Fruit fly (Drosophila melanogaster): Measurements from ENCODE around the gene CG31676.

The CG31676 gene

DNA sequence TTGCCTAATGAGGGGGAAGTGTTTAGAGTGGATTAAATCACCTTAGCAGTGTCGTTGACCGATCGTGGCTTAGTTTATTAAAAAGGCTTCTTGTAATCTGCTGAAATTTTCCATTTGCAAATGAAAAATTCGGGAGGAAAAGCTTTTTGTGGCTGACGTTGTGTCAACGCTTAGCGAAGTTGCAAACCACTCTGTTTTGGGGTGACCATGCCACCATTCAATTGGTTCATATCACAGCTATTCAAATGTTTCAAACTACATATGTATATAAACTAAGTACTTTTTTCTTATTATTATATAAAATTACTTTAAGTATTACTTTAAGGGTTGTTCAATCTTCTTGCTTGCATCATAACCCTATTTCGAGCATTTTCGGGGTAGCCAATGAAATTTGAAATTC, 11.0 kb downstream of the CG31676 start:
- TF ChIP-seq CG17801 (GFP tag; optimal IDR thresholded peaks at IDR 0.05; ENCODE audit: partially characterized antibody), result no peak

DNA sequence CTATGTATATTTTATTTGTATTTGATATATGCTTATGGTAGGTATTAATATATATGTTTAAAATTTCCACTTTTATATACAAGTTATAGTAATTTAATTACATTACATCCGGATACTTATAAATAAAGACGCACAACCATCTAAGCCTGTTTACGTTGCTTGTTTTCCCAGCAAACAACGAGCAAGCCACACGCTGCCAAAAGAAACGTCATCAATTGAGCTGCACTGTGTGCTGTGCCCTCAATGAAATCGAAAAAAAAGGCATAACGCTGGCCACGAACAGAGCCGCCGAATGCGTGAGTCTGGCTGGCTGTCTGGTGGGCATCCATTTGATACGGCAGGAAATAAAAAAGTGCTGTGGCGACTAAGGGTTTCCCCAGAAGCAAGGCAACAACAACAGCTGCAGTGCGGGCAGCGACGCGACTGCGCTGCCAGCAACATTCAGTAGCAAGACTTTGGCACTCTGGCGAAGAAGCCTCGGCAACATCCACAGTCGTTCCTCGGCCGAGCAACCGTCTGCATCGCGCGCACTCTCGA, 11.6 kb downstream of the CG31676 start, which contains the start of gene twit:
Gene twit, plus strand, starts transcription at position 487 of the 537 bp plus-strand sequence.
- TF ChIP-seq CG17801 (GFP tag; optimal IDR thresholded peaks at IDR 0.05; ENCODE audit: partially characterized antibody), result no peak

DNA sequence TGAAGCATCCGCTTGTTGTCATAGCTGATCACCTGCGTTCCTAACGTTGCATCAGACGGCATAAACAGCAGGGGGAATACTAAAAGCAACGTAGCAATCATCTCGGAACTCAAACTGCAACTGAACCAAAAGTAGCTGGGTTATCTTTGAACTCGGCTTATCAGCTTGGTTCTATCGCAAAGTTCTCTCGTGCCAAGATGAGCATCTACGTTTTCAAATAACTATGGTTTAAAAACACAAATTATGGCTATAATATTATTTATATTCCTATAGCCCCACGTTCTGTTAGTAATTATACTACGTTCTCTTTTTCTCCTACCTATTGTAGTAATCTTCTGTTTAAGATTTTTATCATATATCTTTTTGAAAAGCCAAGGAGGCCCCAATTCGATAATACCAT, 17.2 kb downstream of the CG31676 start, which contains the start of gene CG14400:
Gene CG14400, minus strand, starts transcription at position 101 of the 400 bp plus-strand sequence.
- no peak for TF ChIP-seq CG17801 (GFP tag; optimal IDR thresholded peaks at IDR 0.05; ENCODE audit: partially characterized antibody)

DNA sequence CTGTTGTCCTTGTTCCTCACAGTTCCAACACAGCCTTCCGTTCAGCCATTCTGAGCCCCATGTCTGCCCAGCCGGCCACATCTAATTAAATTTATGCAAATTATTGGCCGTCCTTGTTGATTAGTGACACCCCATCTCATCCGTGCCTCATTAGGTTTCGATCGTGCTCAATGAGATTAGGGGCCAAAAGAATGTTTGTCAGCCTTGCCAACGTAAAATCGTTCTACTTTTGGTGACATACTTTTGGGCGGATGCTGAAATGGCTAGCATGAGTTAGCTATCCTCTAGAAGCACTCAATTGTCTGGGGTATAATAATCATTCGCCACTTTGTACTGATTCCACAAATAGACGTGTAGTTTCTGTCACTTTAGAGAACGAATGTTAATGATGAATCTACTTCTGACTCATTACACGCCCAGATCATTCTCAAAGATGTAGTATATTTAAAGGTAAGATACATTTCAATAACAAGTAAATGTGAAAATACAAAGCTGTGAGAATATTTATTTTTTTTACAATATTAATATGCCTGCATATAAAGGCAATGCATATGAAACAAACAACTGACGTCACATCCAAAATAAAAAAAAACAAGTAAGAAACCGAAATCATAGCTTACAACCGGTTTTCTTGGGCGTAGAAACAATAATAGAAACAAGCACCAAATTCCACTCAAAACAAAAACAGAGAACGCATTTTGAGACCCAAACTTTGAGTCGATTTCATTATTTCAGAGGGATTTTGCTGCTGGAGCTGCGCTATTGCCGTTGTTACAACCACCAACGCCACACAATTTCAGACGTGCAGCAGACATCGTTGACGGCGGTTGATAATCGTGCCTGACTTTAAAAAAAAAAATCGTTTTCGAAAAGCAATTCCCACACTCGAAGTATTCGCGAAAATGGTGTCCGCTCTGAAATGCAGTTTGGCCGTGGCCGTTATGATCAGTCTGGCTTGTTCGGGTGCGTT, 18.1 kb downstream of the CG31676 start, which contains the start of gene bero:
Gene bero, plus strand, starts transcription at position 325 of the 970 bp plus-strand sequence.
- no peak for TF ChIP-seq CG17801 (GFP tag; optimal IDR thresholded peaks at IDR 0.05; ENCODE audit: partially characterized antibody)

DNA sequence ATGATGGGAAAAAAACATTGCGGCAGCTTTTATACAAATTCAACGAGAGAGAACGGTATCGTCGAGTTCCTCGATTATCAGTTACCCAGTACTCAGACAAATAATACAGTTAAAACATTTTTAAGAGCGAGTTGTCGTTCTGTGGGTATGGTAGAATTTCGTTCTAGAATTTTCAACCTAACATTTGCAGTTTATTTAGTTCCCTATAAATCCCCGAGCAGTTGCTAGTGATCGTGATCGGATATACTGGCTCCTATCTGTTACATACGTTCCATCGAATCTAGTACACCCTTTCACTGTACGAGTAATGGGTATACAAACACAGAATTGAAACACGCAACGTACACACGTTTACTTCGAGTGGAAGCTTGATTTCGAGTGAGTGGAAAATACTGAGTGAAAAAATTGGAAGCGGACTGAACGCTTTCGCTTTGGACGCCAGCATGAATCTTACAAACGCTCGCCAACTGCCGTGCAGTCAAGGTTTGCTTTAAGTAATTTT, 24.3 kb downstream of the CG31676 start, which contains the start of gene CG9338:
Gene CG9338, plus strand, starts transcription at position 452 of the 502 bp plus-strand sequence.
- TF ChIP-seq CG17801 (GFP tag; optimal IDR thresholded peaks at IDR 0.05; ENCODE audit: partially characterized antibody), result peak; percentile 73

DNA sequence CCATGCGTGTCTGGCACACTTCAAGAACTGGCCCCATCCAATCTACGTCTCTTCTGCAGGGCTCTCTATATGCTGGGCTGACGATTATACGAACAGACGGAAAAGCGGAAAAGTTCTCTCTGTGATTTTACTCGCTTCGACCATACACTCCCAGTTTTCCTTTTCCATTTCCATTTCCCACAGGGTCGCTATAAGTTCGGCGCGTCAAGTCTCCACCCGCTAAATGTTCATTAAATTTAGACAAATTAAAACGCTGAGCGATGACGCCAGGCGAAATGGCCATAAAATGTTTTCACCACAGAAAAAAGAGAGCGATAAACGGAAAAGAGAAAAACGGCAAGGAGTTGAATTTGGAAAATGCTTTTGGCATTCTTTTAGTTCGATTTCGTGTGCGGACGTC, 26.8 kb downstream of the CG31676 start, which contains the start of gene CG31675:
Gene CG31675, plus strand, starts transcription at position 375 of the 400 bp plus-strand sequence.
- TF ChIP-seq CG17801 (GFP tag; optimal IDR thresholded peaks at IDR 0.05; ENCODE audit: partially characterized antibody), result no peak

DNA sequence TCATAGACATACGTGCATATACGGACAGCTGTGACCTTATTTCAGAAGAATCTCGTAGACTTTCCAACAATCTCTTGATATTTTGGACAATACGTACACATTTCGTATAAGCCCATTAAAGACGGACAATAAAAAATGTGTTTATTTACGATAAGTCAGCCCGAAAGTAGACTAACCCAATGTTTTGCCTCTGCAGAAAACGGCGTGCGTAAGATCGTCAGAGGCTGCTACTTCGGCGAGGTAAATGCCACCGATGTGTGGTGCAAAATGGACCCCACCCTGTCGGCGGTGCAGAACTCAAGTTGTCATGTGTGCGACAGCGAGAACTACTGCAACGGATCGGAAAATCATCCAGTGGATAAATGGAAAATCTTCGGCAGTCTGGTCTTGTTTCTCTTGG, 28.4 kb downstream of the CG31676 start:
- TF ChIP-seq CG17801 (GFP tag; optimal IDR thresholded peaks at IDR 0.05; ENCODE audit: partially characterized antibody), result no peak

DNA sequence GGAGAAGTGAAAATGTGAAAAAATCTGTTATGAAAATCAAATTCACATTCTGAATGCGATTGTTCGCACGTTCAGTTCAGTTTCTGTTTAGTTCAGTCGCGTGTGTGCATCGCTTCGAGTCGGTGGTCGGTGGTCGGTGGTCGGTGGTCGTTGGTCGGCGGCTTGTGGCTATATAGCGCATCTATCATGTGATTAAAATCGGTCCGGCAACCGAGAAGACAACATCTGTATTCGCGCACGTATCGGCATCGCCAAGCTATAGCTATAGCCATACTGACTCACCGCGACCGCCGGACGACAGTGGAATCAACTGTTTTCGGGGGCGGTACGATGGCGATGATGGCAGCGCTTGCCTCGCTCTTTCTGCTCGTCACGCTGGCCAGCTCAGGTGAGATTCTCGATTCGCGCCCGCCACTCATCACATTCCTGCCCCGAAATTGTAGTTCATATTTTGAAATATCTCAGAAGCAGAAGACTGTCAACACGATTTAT, 29.3 kb downstream of the CG31676 start, which contains the start of gene CG14401:
Gene CG14401, plus strand, starts transcription at position 51 of the 492 bp plus-strand sequence.
- no peak for TF ChIP-seq CG17801 (GFP tag; optimal IDR thresholded peaks at IDR 0.05; ENCODE audit: partially characterized antibody)

DNA sequence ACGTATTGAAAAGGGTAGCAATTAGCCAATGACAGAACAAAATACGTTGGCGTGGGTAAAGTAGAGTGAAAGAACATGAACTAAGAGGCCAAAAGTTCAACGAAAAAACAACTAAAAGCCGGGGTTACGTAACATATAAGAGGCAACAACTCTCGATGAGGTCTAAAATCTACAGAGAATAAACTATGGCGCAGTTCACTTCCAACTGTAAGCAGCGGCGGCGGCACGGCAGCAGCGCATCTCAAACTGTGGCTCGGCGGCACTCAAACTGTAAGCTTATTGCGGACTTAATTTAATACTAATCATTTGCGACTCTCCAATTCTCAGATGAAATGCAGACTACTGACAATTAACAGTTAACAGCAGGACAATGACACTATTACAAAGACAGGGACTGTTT, 34.0 kb downstream of the CG31676 start:
- TF ChIP-seq CG17801 (GFP tag; optimal IDR thresholded peaks at IDR 0.05; ENCODE audit: partially characterized antibody), result no peak

DNA sequence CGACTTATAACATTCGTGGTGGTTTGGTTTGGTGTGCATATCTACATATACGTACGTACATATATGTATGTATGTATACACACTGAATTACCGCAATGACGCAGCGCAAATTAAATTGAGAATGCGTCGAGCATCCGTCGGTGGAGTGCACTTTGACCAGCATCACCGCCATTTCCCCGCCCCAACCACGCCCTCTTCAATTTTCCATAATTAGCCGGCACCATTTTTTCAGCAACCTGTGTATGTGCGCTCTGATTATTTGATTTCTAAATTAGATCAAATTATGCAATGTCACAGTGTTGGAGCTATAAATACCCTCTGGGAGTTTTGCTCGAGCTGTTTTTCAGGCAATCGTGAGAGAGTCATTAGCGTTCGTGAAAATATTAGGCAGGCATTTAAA, 37.5 kb downstream of the CG31676 start:
- no peak for TF ChIP-seq CG17801 (GFP tag; optimal IDR thresholded peaks at IDR 0.05; ENCODE audit: partially characterized antibody)

DNA sequence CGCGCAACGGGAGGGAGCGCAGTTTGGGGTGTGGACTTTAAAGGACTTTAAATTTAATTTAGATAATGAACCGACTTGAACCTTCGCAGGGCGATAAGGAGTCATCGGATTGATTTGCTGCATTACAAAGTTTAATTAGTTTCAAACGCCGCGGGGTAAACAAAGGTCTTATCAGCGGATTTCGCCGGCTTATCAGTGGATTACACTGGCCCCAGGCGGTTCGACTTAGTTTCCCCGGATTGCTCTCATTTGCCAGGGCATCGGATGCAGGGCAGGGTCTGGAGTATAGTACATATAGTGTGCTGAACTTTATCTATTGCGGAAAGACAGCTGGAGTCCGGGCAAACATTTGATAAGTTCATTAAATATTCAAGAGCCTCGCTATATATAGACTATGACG, 37.9 kb downstream of the CG31676 start:
- no peak for TF ChIP-seq CG17801 (GFP tag; optimal IDR thresholded peaks at IDR 0.05; ENCODE audit: partially characterized antibody)

DNA sequence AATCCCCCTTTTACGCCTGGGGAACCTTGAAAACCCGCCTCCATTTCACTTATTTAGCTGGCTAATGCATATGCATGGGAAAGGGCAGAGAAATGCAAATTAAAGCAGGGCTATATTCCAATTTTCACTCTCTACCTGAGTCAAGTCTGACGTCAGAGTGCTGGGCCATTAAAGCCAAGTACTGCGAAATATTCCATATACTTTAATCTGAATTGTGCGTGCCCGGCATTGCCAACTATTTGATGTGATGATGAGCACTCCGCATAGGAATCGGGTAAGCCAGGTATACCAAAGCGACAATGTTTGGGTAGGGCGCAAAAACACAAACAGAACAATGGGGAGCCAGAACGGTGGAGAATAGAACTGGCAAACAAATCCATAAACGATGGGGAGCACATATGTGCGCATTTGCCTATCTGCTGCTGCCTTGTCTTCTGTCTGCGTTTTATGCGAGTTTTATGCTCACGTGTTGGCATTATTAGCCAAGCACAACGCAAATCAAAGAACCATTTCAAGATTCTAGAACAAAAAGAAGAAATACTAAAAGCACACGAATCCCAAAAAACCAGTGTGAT, 39.1 kb downstream of the CG31676 start:
- TF ChIP-seq CG17801 (GFP tag; optimal IDR thresholded peaks at IDR 0.05; ENCODE audit: partially characterized antibody), result no peak

DNA sequence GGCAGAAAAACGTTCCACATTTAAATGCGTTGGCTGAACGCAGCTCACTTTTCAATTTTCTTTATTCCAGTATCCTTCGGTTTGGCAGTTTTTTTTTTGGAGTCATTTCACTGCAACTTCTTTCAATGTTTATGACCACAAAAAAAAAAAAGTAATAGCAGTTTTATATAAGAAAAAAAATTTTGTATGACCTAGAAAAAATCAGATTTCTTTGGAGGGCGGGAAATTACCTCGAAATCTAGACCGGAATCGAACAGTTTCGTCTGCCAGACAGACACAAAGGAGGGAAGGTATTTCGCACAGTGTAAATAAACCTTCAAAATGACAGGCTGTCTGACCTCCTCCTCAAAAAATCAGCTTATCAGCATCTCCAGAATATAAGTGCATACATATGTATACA, 39.9 kb downstream of the CG31676 start:
- no peak for TF ChIP-seq CG17801 (GFP tag; optimal IDR thresholded peaks at IDR 0.05; ENCODE audit: partially characterized antibody)

DNA sequence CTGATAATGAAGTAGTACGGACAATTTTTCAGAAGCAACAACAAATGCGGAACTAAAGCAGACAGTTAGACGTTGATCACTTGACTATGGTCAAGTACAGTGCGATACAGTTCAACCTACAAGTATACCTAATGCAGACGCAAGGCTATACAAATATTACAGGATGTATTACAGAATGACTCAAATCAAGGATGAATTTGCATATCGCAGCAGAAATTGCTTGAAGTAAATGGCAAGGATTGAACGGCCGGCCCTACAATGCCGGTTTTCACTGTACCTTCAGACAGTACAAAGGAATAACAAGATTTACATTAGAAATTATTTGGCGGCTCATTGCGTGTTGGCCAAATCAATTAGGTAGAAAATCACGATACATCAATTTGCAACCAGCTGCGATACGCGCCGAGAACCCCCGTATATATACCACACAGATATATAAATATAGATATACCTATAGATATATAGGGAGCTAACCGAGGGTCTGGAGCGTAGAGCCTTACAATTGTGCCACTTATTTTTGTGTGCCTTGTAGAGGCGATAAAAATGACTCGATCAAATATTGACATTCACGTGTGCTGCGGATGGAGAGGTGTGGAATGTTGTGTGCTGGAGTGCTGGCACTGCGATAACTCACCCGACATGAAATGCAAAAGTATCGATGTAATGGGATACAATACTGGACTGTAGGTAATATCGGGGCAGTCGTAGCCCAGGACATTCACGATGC, 41.0 kb downstream of the CG31676 start:
- no peak for TF ChIP-seq CG17801 (GFP tag; optimal IDR thresholded peaks at IDR 0.05; ENCODE audit: partially characterized antibody)

Measured in ovary, adult (tissue).